Fruit fly (Drosophila melanogaster) whole organism, embryonic: ENCODE results near the gene CG7379.

Source experiments
- ATbp ChIP-seq: fragments of 200-800 bp; sonication (Bioruptor generic); optimal IDR thresholded peaks from 2 replicates; lab custom pipeline; 2017; ENCODE audit warnings: missing biosample characterization, mild to moderate bottlenecking, missing genetic modification characterization, missing genetic modification reagents
- Atf3 ChIP-seq: fragments of 200-800 bp; sonication (Bioruptor generic); optimal IDR thresholded peaks from 3 replicates; lab custom pipeline; 2016; ENCODE audit warnings: missing biosample characterization, missing genetic modification characterization
- Bteb2 ChIP-seq: fragments of 200-800 bp; sonication (Bioruptor generic); optimal IDR thresholded peaks from 2 replicates; lab custom pipeline; 2016; ENCODE audit warnings: missing biosample characterization, missing genetic modification characterization
- CG10654 ChIP-seq: fragments of 200-800 bp; sonication (Bioruptor generic); optimal IDR thresholded peaks from 2 replicates; lab custom pipeline; 2016; ENCODE audit warnings: missing biosample characterization, missing genetic modification characterization
- CG11398 ChIP-seq: fragments of 200-800 bp; sonication (Bioruptor generic); optimal IDR thresholded peaks from 2 replicates; lab custom pipeline; 2016; ENCODE audit warnings: missing biosample characterization, missing genetic modification characterization
- CG13894 ChIP-seq: fragments of 200-800 bp; sonication (Bioruptor generic); optimal IDR thresholded peaks from 3 replicates; lab custom pipeline; 2018; ENCODE audit warnings: missing biosample characterization, mild to moderate bottlenecking, missing genetic modification characterization, moderate library complexity
- CG14014 ChIP-seq: fragments of 200-800 bp; sonication (Bioruptor generic); IDR thresholded peaks from 2 replicates; pipeline ENCODE4 v1.3.6; 2022; ENCODE audit warnings: missing biosample characterization, missing genetic modification characterization
- CG14050 ChIP-seq: fragments of 200-800 bp; sonication (Bioruptor generic); IDR thresholded peaks from 3 replicates; pipeline ENCODE4 v1.3.6; 2022; ENCODE audit warnings: missing biosample characterization, missing genetic modification characterization
- CG16779 ChIP-seq: fragments of 200-800 bp; sonication (Bioruptor generic); IDR thresholded peaks from 2 replicates; pipeline ENCODE4 v1.3.6; 2022; ENCODE audit warnings: missing biosample characterization, missing genetic modification characterization
- CG17328 ChIP-seq: fragments of 200-800 bp; sonication (Bioruptor generic); IDR thresholded peaks from 2 replicates; pipeline ENCODE4 v1.3.6; 2022; ENCODE audit warnings: missing biosample characterization, missing genetic modification characterization
- CG1832 ChIP-seq: fragments of 200-800 bp; sonication (Bioruptor generic); optimal IDR thresholded peaks from 2 replicates; lab custom pipeline; 2017; ENCODE audit warnings: missing biosample characterization, mild to moderate bottlenecking, missing genetic modification characterization, inconsistent platforms
- CG18619 ChIP-seq: fragments of 200-800 bp; sonication (Bioruptor generic); optimal IDR thresholded peaks from 3 replicates; lab custom pipeline; 2017; ENCODE audit warnings: missing biosample characterization, mild to moderate bottlenecking, missing genetic modification characterization
- CG3065 ChIP-seq: fragments of 200-800 bp; sonication (Bioruptor generic); optimal IDR thresholded peaks from 2 replicates; lab custom pipeline; 2016; ENCODE audit warnings: missing biosample characterization, missing genetic modification characterization
- CG32532 ChIP-seq: fragments of 200-800 bp; sonication (Bioruptor generic); IDR thresholded peaks from 2 replicates; pipeline ENCODE4 v1.3.6; 2022; ENCODE audit warnings: missing biosample characterization, missing genetic modification characterization
- CG3838 ChIP-seq: fragments of 200-800 bp; sonication (Bioruptor generic); optimal IDR thresholded peaks from 3 replicates; lab custom pipeline; 2016; ENCODE audit warnings: missing biosample characterization, missing genetic modification characterization
- CG4404 ChIP-seq: fragments of 200-800 bp; sonication (Bioruptor generic); IDR thresholded peaks from 2 replicates; pipeline ENCODE4 v1.3.6; 2022; ENCODE audit warnings: missing biosample characterization, missing genetic modification characterization
- CG4707 ChIP-seq: fragments of 200-800 bp; sonication (Bioruptor generic); optimal IDR thresholded peaks from 2 replicates; lab custom pipeline; 2018; ENCODE audit warnings: missing biosample characterization, mild to moderate bottlenecking, missing genetic modification characterization, moderate library complexity
- CG6272 ChIP-seq: fragments of 200-800 bp; sonication (Bioruptor generic); IDR thresholded peaks from 2 replicates; pipeline ENCODE4 v1.3.6; 2022; ENCODE audit warnings: missing biosample characterization, missing genetic modification characterization
- CG6854 ChIP-seq: fragments of 200-800 bp; sonication (Bioruptor generic); optimal IDR thresholded peaks from 3 replicates; lab custom pipeline; 2017; ENCODE audit warnings: missing biosample characterization, mild to moderate bottlenecking, missing genetic modification characterization
- CG7928 ChIP-seq: fragments of 200-800 bp; sonication (Bioruptor generic); optimal IDR thresholded peaks from 2 replicates; lab custom pipeline; 2017; ENCODE audit warnings: missing biosample characterization, mild to moderate bottlenecking, missing genetic modification characterization
- CG8290 ChIP-seq, 3 experiments: fragments of 200-800 bp; sonication (Bioruptor generic); optimal IDR thresholded peaks; 2 replicates each; lab custom pipeline; 2016 to 2019; ENCODE audit warnings: missing biosample characterization in 3 of 3, missing genetic modification characterization in 3 of 3, mild to moderate bottlenecking in 2 of 3, moderate library complexity in 1 of 3
- CG9437 ChIP-seq: fragments of 200-800 bp; sonication (Bioruptor generic); optimal IDR thresholded peaks from 2 replicates; lab custom pipeline; 2018; ENCODE audit warnings: missing biosample characterization, mild to moderate bottlenecking, missing genetic modification characterization
- CG9727 ChIP-seq: fragments of 200-800 bp; sonication (Bioruptor generic); optimal IDR thresholded peaks from 3 replicates; lab custom pipeline; 2017; ENCODE audit warnings: missing biosample characterization, mild to moderate bottlenecking, missing genetic modification characterization
- Dad ChIP-seq: fragments of 200-800 bp; sonication (Bioruptor generic); optimal IDR thresholded peaks from 3 replicates; lab custom pipeline; 2016; ENCODE audit warnings: missing biosample characterization, missing genetic modification characterization
- Ets97D ChIP-seq: fragments of 200-800 bp; sonication (Bioruptor generic); optimal IDR thresholded peaks from 3 replicates; lab custom pipeline; 2016; ENCODE audit warnings: missing biosample characterization, missing genetic modification characterization
- HmgD ChIP-seq: fragments of 200-800 bp; sonication (Bioruptor generic); optimal IDR thresholded peaks from 3 replicates; lab custom pipeline; 2016; ENCODE audit warnings: missing biosample characterization, missing genetic modification characterization
- Hmx ChIP-seq: fragments of 200-800 bp; sonication (Bioruptor generic); optimal IDR thresholded peaks from 2 replicates; lab custom pipeline; 2016; ENCODE audit warnings: missing biosample characterization, missing genetic modification characterization
- Hr3 ChIP-seq: fragments of 200-800 bp; sonication (Bioruptor generic); optimal IDR thresholded peaks from 3 replicates; lab custom pipeline; 2016; ENCODE audit warnings: missing biosample characterization, missing genetic modification characterization
- Hr51 ChIP-seq, 2 experiments: fragments of 200-800 bp; sonication (Bioruptor generic); optimal IDR thresholded peaks; 2 replicates in 1 of 2; 3 replicates in 1 of 2; lab custom pipeline; 2016 to 2018; ENCODE audit warnings: missing biosample characterization in 2 of 2, missing genetic modification characterization in 2 of 2, mild to moderate bottlenecking in 1 of 2, moderate library complexity in 1 of 2
- Lpt ChIP-seq: fragments of >200 bp; optimal IDR thresholded peaks from 2 replicates; lab custom pipeline; 2018; ENCODE audit warnings: missing biosample characterization, missing genetic modification characterization
- Nf-YC ChIP-seq: fragments of 200-800 bp; optimal IDR thresholded peaks from 3 replicates; lab custom pipeline; 2019; ENCODE audit warnings: missing biosample characterization, mild to moderate bottlenecking, missing genetic modification characterization, moderate library complexity
- Sry-δ ChIP-seq: fragments of 200-800 bp; sonication (Bioruptor generic); optimal IDR thresholded peaks from 2 replicates; lab custom pipeline; 2016; ENCODE audit warnings: missing biosample characterization, missing genetic modification characterization
- Taf1 ChIP-seq: fragments of 200-800 bp; sonication (Bioruptor generic); IDR thresholded peaks from 2 replicates; pipeline ENCODE4 v1.3.6; 2022; ENCODE audit warnings: missing biosample characterization, missing genetic modification characterization
- al ChIP-seq: fragments of 200-800 bp; sonication (Bioruptor generic); IDR thresholded peaks from 2 replicates; pipeline ENCODE4 v1.3.6; 2022; ENCODE audit warnings: missing biosample characterization, missing genetic modification characterization
- bigmax ChIP-seq: fragments of 200-800 bp; sonication (Bioruptor generic); optimal IDR thresholded peaks from 2 replicates; lab custom pipeline; 2018; ENCODE audit warnings: missing biosample characterization, mild to moderate bottlenecking, missing genetic modification characterization
- cas ChIP-seq: fragments of 200-800 bp; sonication (Bioruptor generic); IDR thresholded peaks from 2 replicates; pipeline ENCODE4 v1.3.6; 2022; ENCODE audit warnings: missing biosample characterization, missing genetic modification characterization
- disco-r ChIP-seq: fragments of 200-800 bp; sonication (Bioruptor generic); optimal IDR thresholded peaks from 2 replicates; lab custom pipeline; 2016; ENCODE audit warnings: missing biosample characterization, missing genetic modification characterization
- fd64A ChIP-seq: fragments of 200-800 bp; sonication (Bioruptor generic); optimal IDR thresholded peaks from 3 replicates; lab custom pipeline; 2018; ENCODE audit warnings: missing biosample characterization, mild to moderate bottlenecking, missing genetic modification characterization
- gcm2 ChIP-seq: fragments of 200-800 bp; sonication (Bioruptor generic); optimal IDR thresholded peaks from 2 replicates; lab custom pipeline; 2016; ENCODE audit warnings: missing biosample characterization, missing genetic modification characterization
- her ChIP-seq: fragments of 200-800 bp; sonication (Bioruptor generic); optimal IDR thresholded peaks from 2 replicates; lab custom pipeline; 2016; ENCODE audit warnings: missing biosample characterization, missing genetic modification characterization
- klu ChIP-seq: fragments of 200-800 bp; sonication (Bioruptor generic); IDR thresholded peaks from 2 replicates; pipeline ENCODE4 v1.3.6; 2022; ENCODE audit warnings: missing biosample characterization, missing genetic modification characterization
- kni ChIP-seq: fragments of 200-800 bp; sonication (Bioruptor generic); optimal IDR thresholded peaks from 3 replicates; lab custom pipeline; 2017; ENCODE audit warnings: mild to moderate bottlenecking, missing biosample characterization, missing genetic modification reagents, missing genetic modification characterization
- lbe ChIP-seq: fragments of 200-800 bp; sonication (Bioruptor generic); optimal IDR thresholded peaks from 2 replicates; lab custom pipeline; 2016; ENCODE audit warnings: missing biosample characterization, mild to moderate bottlenecking, missing genetic modification characterization
- otp ChIP-seq: fragments of 200-800 bp; sonication (Bioruptor generic); IDR thresholded peaks from 3 replicates; pipeline ENCODE4, ENCODE4 v1.3.6; 2022; ENCODE audit warnings: missing biosample characterization, missing genetic modification characterization
- pan ChIP-seq, 4 experiments: fragments of >200 bp in 3 of 4; fragments of 200-800 bp in 1 of 4; sonication (Bioruptor generic) in 1 of 4; optimal IDR thresholded peaks in 3 of 4; IDR thresholded peaks in 1 of 4; 2 replicates each; pipeline versions ENCODE4 v1.3.6 to Lab custom; 2017 to 2022; ENCODE audit warnings: missing biosample characterization in 2 of 4, missing genetic modification characterization in 2 of 4, mixed read lengths in 1 of 4
- pnt ChIP-seq: fragments of 200-800 bp; sonication (Bioruptor generic); optimal IDR thresholded peaks from 3 replicates; lab custom pipeline; 2016; ENCODE audit warnings: missing biosample characterization, missing genetic modification characterization
- pzg ChIP-seq: fragments of 200-800 bp; sonication (Bioruptor generic); optimal IDR thresholded peaks from 3 replicates; lab custom pipeline; 2018; ENCODE audit warnings: missing biosample characterization, mild to moderate bottlenecking, missing genetic modification characterization, moderate library complexity
- sens ChIP-seq: fragments of 200-800 bp; sonication (Bioruptor generic); peaks from one replicate; lab custom pipeline; 2016; ENCODE audit warnings: missing biosample characterization, missing genetic modification characterization
- tio ChIP-seq: fragments of 200-800 bp; sonication (Bioruptor generic); optimal IDR thresholded peaks from 2 replicates; lab custom pipeline; 2017; ENCODE audit warnings: missing biosample characterization, missing genetic modification characterization, inconsistent platforms

The CG7379 gene

DNA sequence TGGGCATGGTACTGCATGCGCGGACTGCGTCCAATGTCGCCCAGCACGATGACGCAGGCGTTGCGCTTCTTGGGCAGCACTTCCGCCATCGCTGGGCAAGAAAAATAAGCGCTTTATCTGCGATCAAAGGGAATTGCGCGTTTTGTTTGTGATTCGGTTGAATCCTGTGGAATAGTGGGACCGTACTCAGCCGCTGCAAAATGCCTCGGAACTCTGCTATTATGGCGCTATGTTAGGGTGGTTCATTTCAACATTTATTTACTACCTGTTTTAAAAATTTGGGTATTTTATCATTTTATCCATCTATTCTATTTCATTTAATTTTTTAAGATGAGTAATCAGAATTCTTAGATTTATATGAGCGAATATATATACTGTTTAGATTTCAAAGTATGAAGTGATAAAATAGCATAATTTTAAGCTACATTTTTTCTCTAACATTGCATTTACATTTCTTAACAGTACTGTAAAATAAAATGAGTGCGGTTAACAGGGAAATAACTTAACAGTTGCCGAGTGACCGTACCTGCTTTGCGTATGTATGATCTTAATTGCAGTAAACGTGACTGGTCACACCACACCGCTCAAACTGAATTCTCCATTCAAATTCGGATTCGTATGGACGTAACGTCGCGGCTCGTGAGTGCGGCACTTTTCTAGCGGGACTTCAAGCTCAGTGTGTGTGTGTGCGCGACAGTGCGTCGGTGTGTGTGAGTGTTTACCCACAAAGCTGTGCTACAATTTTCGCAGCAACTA, 13.0 kb upstream of the CG7379 start, which contains the start of the genes Alg1 and tinc (continued):
- TF ChIP-seq cas (GFP tag; lab: Robert Waterston, UW): peak; percentile 46; the same call in 1 of the 2 replicates
- no peak for TF ChIP-seq CG4707 (GFP tag; lab: Kevin White, UChicago)
- peak; percentile 65 for TF ChIP-seq CG9727 (GFP tag; lab: Kevin White, UChicago)
- TF ChIP-seq klu (GFP tag; lab: Robert Waterston, UW): no peak
- no peak for TF ChIP-seq CG1832
- no peak for TF ChIP-seq Atf3 (GFP tag; lab: Kevin White, UChicago)
- TF ChIP-seq lbe (GFP tag; lab: Kevin White, UChicago): no peak
- 0 out of 2 replicates have a peak, but pooled peaks have one; percentile 40 for TF ChIP-seq CG14014 (GFP tag; lab: Robert Waterston, UW)
- no peak for TF ChIP-seq otp (GFP tag; lab: Robert Waterston, UW)
- no peak for TF ChIP-seq Dad (GFP tag; lab: Kevin White, UChicago)
- TF ChIP-seq HmgD (GFP tag; lab: Kevin White, UChicago): peak; percentile 20
- no peak for TF ChIP-seq kni (GFP tag; lab: Kevin White, UChicago)
- TF ChIP-seq Taf1 (GFP tag; lab: Robert Waterston, UW): peak; percentile 60
- peak; percentile 42 for TF ChIP-seq CG18619
- peak; percentile 41 for TF ChIP-seq CG6854 (GFP tag; lab: Kevin White, UChicago)
- TF ChIP-seq Hmx (GFP tag; lab: Kevin White, UChicago): no peak
- TF ChIP-seq Bteb2 (GFP tag; lab: Kevin White, UChicago): peak; percentile 26
- peak in 1 of 2 experiments; percentile 79 for TF ChIP-seq Hr51 (GFP tag; optimal IDR thresholded peaks at IDR 0.05; lab: Kevin White, UChicago)
- TF ChIP-seq pzg (GFP tag; lab: Kevin White, UChicago): peak; percentile 90
- TF ChIP-seq sens (GFP tag; lab: Kevin White, UChicago): peak; percentile 71
- TF ChIP-seq Lpt (GFP tag; lab: Kevin White, UChicago): no peak
- TF ChIP-seq CG8290 (GFP tag; optimal IDR thresholded peaks at IDR 0.05; lab: Kevin White, UChicago): no peak
- TF ChIP-seq CG8290 (tag; optimal IDR thresholded peaks at IDR 0.05; lab: Kevin White, UChicago): peak in 1 of 2 experiments; percentile 69
- TF ChIP-seq CG4404 (GFP tag; lab: Robert Waterston, UW): no peak
- TF ChIP-seq gcm2 (GFP tag; lab: Kevin White, UChicago): no peak
- peak; percentile 34 for TF ChIP-seq CG3838
- no peak for TF ChIP-seq ATbp (GFP tag; lab: Kevin White, UChicago)
- TF ChIP-seq CG3065 (GFP tag; lab: Kevin White, UChicago): no peak
- peak; percentile 79 for TF ChIP-seq CG32532 (GFP tag; lab: Robert Waterston, UW)
- TF ChIP-seq CG11398 (GFP tag; lab: Kevin White, UChicago): no peak
- peak; percentile 42 for TF ChIP-seq CG10654 (GFP tag; lab: Kevin White, UChicago)
- peak; percentile 53 for TF ChIP-seq CG9437 (GFP tag; lab: Kevin White, UChicago)
- TF ChIP-seq Hr3: peak; percentile 64
- peak; percentile 77 for TF ChIP-seq Ets97D (GFP tag; lab: Kevin White, UChicago)
- peak; percentile 76 for TF ChIP-seq Nf-YC
- peak; percentile 81 for TF ChIP-seq CG13894
- TF ChIP-seq tio: no peak
- peak; percentile 51; the same call in 1 of the 2 replicates for TF ChIP-seq CG16779 (GFP tag; lab: Robert Waterston, UW)
- TF ChIP-seq CG14050 (GFP tag; lab: Robert Waterston, UW): no peak; the same call in 2 of the 3 replicates
- TF ChIP-seq CG6272 (GFP tag; lab: Robert Waterston, UW): no peak
- TF ChIP-seq disco-r (GFP tag; lab: Kevin White, UChicago): no peak
- no peak for TF ChIP-seq pan (optimal IDR thresholded peaks at IDR 0.05; lab: Kevin White, UChicago)
- peak in 1 of 2 experiments; percentile 63 for TF ChIP-seq pan (GFP tag; optimal IDR thresholded peaks at IDR 0.05 in 1 of 2, IDR thresholded peaks at IDR 0.05 in 1 of 2)
- TF ChIP-seq CG7928 (GFP tag; lab: Kevin White, UChicago): no peak
- TF ChIP-seq fd64A (GFP tag; lab: Kevin White, UChicago): no peak
- peak; percentile 41 for TF ChIP-seq al
- no peak for TF ChIP-seq her (GFP tag; lab: Kevin White, UChicago)
- no peak for TF ChIP-seq pnt (GFP tag; lab: Kevin White, UChicago)
- peak; percentile 23 for TF ChIP-seq Sry-δ
- no peak for TF ChIP-seq bigmax (GFP tag; lab: Kevin White, UChicago)
- TF ChIP-seq CG17328 (GFP tag; lab: Robert Waterston, UW): no peak
